Worm (Caenorhabditis elegans) whole organism, early embryonic: ENCODE results near the gene npax-2.

ENCODE experiments used
- B0310.2 ChIP-seq: sonication (generic microtip); optimal IDR thresholded peaks from 2 replicates; lab custom pipeline; 2016; ENCODE audit warnings: mild to moderate bottlenecking, missing genetic modification characterization, missing compliant biosample characterization
- F13C5.2 ChIP-seq: sonication (generic microtip); optimal IDR thresholded peaks from 2 replicates; lab custom pipeline; 2017; ENCODE audit warnings: mild to moderate bottlenecking, missing genetic modification characterization, inconsistent platforms, missing compliant biosample characterization
- aly-1 ChIP-seq: sonication (generic microtip); optimal IDR thresholded peaks from 2 replicates; lab custom pipeline; 2016; ENCODE audit warnings: missing genetic modification characterization, missing compliant biosample characterization
- ama-1 ChIP-seq: fragments of 150-350 bp; optimal IDR thresholded peaks from 2 replicates; lab custom pipeline; 2014
- ceh-13 ChIP-seq: fragments of 200-800 bp; sonication (Bioruptor generic); optimal IDR thresholded peaks from 2 replicates; lab custom pipeline; 2018; ENCODE audit warnings: mild to moderate bottlenecking, missing genetic modification characterization, missing compliant biosample characterization
- ceh-36 ChIP-seq: sonication (generic microtip); optimal IDR thresholded peaks from 2 replicates; lab custom pipeline; 2016; ENCODE audit warnings: missing genetic modification characterization, inconsistent platforms, missing compliant biosample characterization
- ets-7 ChIP-seq: sonication (generic microtip); optimal IDR thresholded peaks from 2 replicates; lab custom pipeline; 2016; ENCODE audit warnings: missing genotype, missing genetic modification characterization, missing compliant biosample characterization
- flt-1 ChIP-seq: fragments of 200-800 bp; sonication (Bioruptor generic); IDR thresholded peaks from 2 replicates; pipeline ENCODE4 v1.3.6; 2022; ENCODE audit warnings: missing genetic modification characterization, missing compliant biosample characterization
- hmbx-1 ChIP-seq: sonication (generic microtip); optimal IDR thresholded peaks from 2 replicates; lab custom pipeline; 2016; ENCODE audit warnings: mild to moderate bottlenecking, missing genetic modification characterization, missing compliant biosample characterization
- hmg-4 ChIP-seq: fragments of 200-800 bp; sonication (Bioruptor generic); optimal IDR thresholded peaks from 2 replicates; lab custom pipeline; 2018; ENCODE audit warnings: mild to moderate bottlenecking, missing genetic modification characterization, missing compliant biosample characterization
- hnd-1 ChIP-seq: sonication (generic microtip); optimal IDR thresholded peaks from 2 replicates; lab custom pipeline; 2016; ENCODE audit warnings: missing genetic modification characterization, missing compliant biosample characterization
- pes-1 ChIP-seq: fragments of 200-800 bp; sonication (Bioruptor generic); IDR thresholded peaks from 2 replicates; pipeline ENCODE4 v1.3.6; 2022; ENCODE audit warnings: missing genetic modification reagents, missing genetic modification characterization, missing compliant biosample characterization
- scrt-1 ChIP-seq: fragments of 200-800 bp; sonication (Bioruptor generic); IDR thresholded peaks from 2 replicates; pipeline ENCODE4 v1.3.6; 2022; ENCODE audit warnings: missing genetic modification characterization, missing compliant biosample characterization
- sea-1 ChIP-seq: fragments of 200-800 bp; sonication (Bioruptor generic); conservative IDR thresholded peaks from 2 replicates; pipeline ENCODE4 v1.3.6; 2022; ENCODE audit warnings: missing genetic modification characterization, missing compliant biosample characterization
- tbx-11 ChIP-seq: fragments of 200-800 bp; sonication (Bioruptor generic); IDR thresholded peaks from 2 replicates; pipeline ENCODE4 v1.3.6; 2022; ENCODE audit warnings: missing genetic modification characterization, missing compliant biosample characterization
- tbx-37 ChIP-seq: fragments of 200-800 bp; sonication (Bioruptor generic); conservative IDR thresholded peaks from 2 replicates; pipeline ENCODE4 v1.3.6; 2022; ENCODE audit warnings: missing genetic modification reagents, missing genetic modification characterization, missing compliant biosample characterization
- tra-4 ChIP-seq: sonication (generic microtip); optimal IDR thresholded peaks from 2 replicates; lab custom pipeline; 2017; ENCODE audit warnings: missing genetic modification characterization, missing compliant biosample characterization

npax-2 gene

ce11 chrX:2145629-2146028 is 4.3 kb downstream of the npax-2 start, which contains the start of gene dpy-3:
Gene dpy-3 (minus strand): TSS chrX:2145647.
- TF ChIP-seq tbx-11 (GFP tag; lab: Robert Waterston, UW) (no peak), hnd-1 (tag; lab: Kevin White, UChicago) (no peak), B0310.2 (tag; lab: Kevin White, UChicago) (no peak), ceh-13 (GFP tag; lab: Kevin White, UChicago) (no peak), pes-1 (GFP tag; lab: Robert Waterston, UW) (no peak), aly-1 (no peak), ama-1 (lab: Kevin White, UChicago) (no peak), ceh-36 (tag; lab: Kevin White, UChicago) (no peak), ets-7 (no peak), sea-1 (GFP tag; lab: Robert Waterston, UW) (no peak), F13C5.2 (tag; lab: Kevin White, UChicago) (no peak), flt-1 (GFP tag; lab: Robert Waterston, UW) (no peak), scrt-1 (no peak), tbx-37 (GFP tag; lab: Robert Waterston, UW) (no peak), tra-4 (tag; lab: Kevin White, UChicago) (no peak)

- TF ChIP-seq flt-1 (GFP tag; lab: Robert Waterston, UW) (no peak), hnd-1 (tag; lab: Kevin White, UChicago) (no peak), aly-1 (no peak), scrt-1 (no peak), tbx-11 (GFP tag; lab: Robert Waterston, UW) (no peak), tbx-37 (GFP tag; lab: Robert Waterston, UW) (no peak), B0310.2 (tag; lab: Kevin White, UChicago) (no peak), ceh-13 (GFP tag; lab: Kevin White, UChicago) (no peak), tra-4 (tag; lab: Kevin White, UChicago) (no peak), ceh-36 (tag; lab: Kevin White, UChicago) (no peak), ets-7 (no peak), pes-1 (GFP tag; lab: Robert Waterston, UW) (no peak), ama-1 (lab: Kevin White, UChicago) (no peak), sea-1 (GFP tag; lab: Robert Waterston, UW) (no peak; the same call in 1 of the 2 replicates)
Measured at ce11 chrX:2144875-2145274, 5.0 kb downstream of the npax-2 start.

ce11 chrX:2144236-2144635 is 5.7 kb downstream of the npax-2 start:
- TF ChIP-seq sea-1 (GFP tag; lab: Robert Waterston, UW) (no peak), hmbx-1 (tag; lab: Kevin White, UChicago) (no peak), tbx-11 (GFP tag; lab: Robert Waterston, UW) (no peak), ama-1 (lab: Kevin White, UChicago) (no peak), ets-7 (no peak), flt-1 (GFP tag; lab: Robert Waterston, UW) (no peak), aly-1 (no peak), hnd-1 (tag; lab: Kevin White, UChicago) (no peak)

ce11 chrX:2140610-2141009 is 9.3 kb downstream of the npax-2 start:
- no peak for TF ChIP-seq hnd-1 (tag; lab: Kevin White, UChicago)
- TF ChIP-seq ama-1 (lab: Kevin White, UChicago), result no peak
- TF ChIP-seq hmbx-1 (tag; lab: Kevin White, UChicago), result no peak
- no peak for TF ChIP-seq ceh-13 (GFP tag; lab: Kevin White, UChicago)
- no peak for TF ChIP-seq pes-1 (GFP tag; lab: Robert Waterston, UW)
- TF ChIP-seq aly-1, result no peak
- no peak for TF ChIP-seq flt-1 (GFP tag; lab: Robert Waterston, UW)
- TF ChIP-seq tbx-37 (GFP tag; lab: Robert Waterston, UW), result no peak
- TF ChIP-seq hmg-4, result no peak
- TF ChIP-seq F13C5.2 (tag; lab: Kevin White, UChicago), result no peak

- TF ChIP-seq hmg-4, result no peak
- no peak for TF ChIP-seq ceh-13 (GFP tag; lab: Kevin White, UChicago)
- no peak for TF ChIP-seq aly-1
- TF ChIP-seq tra-4 (tag; lab: Kevin White, UChicago), result no peak
- TF ChIP-seq ama-1 (lab: Kevin White, UChicago), result no peak
- TF ChIP-seq tbx-11 (GFP tag; lab: Robert Waterston, UW), result no peak
- no peak for TF ChIP-seq sea-1 (GFP tag; lab: Robert Waterston, UW)
- no peak for TF ChIP-seq F13C5.2 (tag; lab: Kevin White, UChicago)
- no peak for TF ChIP-seq ets-7
- TF ChIP-seq ceh-36 (tag; lab: Kevin White, UChicago), result no peak
Measured at ce11 chrX:2138923-2139322, 11.0 kb downstream of the npax-2 start.

- TF ChIP-seq ceh-36 (tag; lab: Kevin White, UChicago), result no peak
- no peak for TF ChIP-seq tbx-37 (GFP tag; lab: Robert Waterston, UW)
- TF ChIP-seq sea-1 (GFP tag; lab: Robert Waterston, UW), result no peak
Measured at ce11 chrX:2136937-2137336, 13.0 kb downstream of the npax-2 start.

- TF ChIP-seq ets-7 (no peak), hnd-1 (tag; lab: Kevin White, UChicago) (no peak), ceh-13 (GFP tag; lab: Kevin White, UChicago) (no peak), F13C5.2 (tag; lab: Kevin White, UChicago) (no peak), flt-1 (GFP tag; lab: Robert Waterston, UW) (no peak), ceh-36 (tag; lab: Kevin White, UChicago) (no peak), hmbx-1 (tag; lab: Kevin White, UChicago) (no peak)
Measured at ce11 chrX:2131650-2132049, 18.3 kb downstream of the npax-2 start, which contains the start of gene F53B1.9. Gene F53B1.9 (minus strand): TSS chrX:2131844.

- no peak for TF ChIP-seq hmbx-1 (tag; lab: Kevin White, UChicago)
- no peak for TF ChIP-seq hmg-4
- no peak for TF ChIP-seq tra-4 (tag; lab: Kevin White, UChicago)
- TF ChIP-seq sea-1 (GFP tag; lab: Robert Waterston, UW), result no peak
- no peak for TF ChIP-seq scrt-1
- no peak for TF ChIP-seq B0310.2 (tag; lab: Kevin White, UChicago)
- TF ChIP-seq ama-1 (lab: Kevin White, UChicago), result no peak
- no peak for TF ChIP-seq F13C5.2 (tag; lab: Kevin White, UChicago)
- no peak for TF ChIP-seq pes-1 (GFP tag; lab: Robert Waterston, UW)
- no peak for TF ChIP-seq tbx-37 (GFP tag; lab: Robert Waterston, UW)
- TF ChIP-seq hnd-1 (tag; lab: Kevin White, UChicago), result no peak
- no peak for TF ChIP-seq tbx-11 (GFP tag; lab: Robert Waterston, UW)
Measured at ce11 chrX:2130141-2130540, 19.8 kb downstream of the npax-2 start, which contains the start of gene F53B1.8. Gene F53B1.8 (minus strand): TSS chrX:2130241.
